Worm (Caenorhabditis elegans): ENCODE measurements around the gene Y53F4B.7.

- no peak for TF ChIP-seq lin-13 (GFP tag; optimal IDR thresholded peaks at IDR 0.05)
- no peak for TF ChIP-seq R02D3.7 (tag; optimal IDR thresholded peaks at IDR 0.05)
- TF ChIP-seq ztf-4 (tag; optimal IDR thresholded peaks at IDR 0.05), result no peak
- TF ChIP-seq zag-1 (tag; optimal IDR thresholded peaks at IDR 0.05), result no peak
- no peak for TF ChIP-seq nhr-237 (tag; optimal IDR thresholded peaks at IDR 0.05)
- TF ChIP-seq ztf-1 (GFP tag; conservative IDR thresholded peaks at IDR 0.05), result no peak
- no peak for TF ChIP-seq elt-3 (tag; optimal IDR thresholded peaks at IDR 0.05)
- no peak for TF ChIP-seq ceh-16 (tag; optimal IDR thresholded peaks at IDR 0.05)
- TF ChIP-seq skn-1 (tag; optimal IDR thresholded peaks at IDR 0.05), result no peak
- no peak for TF ChIP-seq snpc-4 (tag; optimal IDR thresholded peaks at IDR 0.05)
These were observed 45.1 kb downstream of the Y53F4B.7 start, which contains the start of gene Y53F4B.14 for ce11 chrII:15037782-15038181.
